Worm (Caenorhabditis elegans): ENCODE data around the gene chdh-1.

chdh-1 gene

DNA sequence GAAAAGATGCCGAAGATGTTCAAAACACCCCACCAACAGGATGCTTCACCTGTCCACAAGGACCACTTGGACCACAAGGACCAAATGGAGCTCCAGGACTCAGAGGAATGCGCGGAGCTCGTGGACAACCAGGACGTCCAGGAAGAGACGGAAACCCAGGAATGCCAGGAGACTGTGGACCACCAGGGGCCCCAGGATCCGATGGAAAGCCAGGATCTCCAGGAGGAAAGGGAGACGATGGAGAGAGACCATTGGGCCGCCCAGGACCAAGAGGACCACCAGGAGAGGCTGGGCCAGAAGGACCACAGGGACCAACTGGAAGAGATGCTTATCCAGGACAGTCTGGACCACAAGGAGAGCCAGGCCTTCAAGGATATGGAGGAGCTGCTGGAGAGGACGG, 34.9 kb upstream of the chdh-1 start:
- no peak for TF ChIP-seq unc-62 (GFP tag; optimal IDR thresholded peaks at IDR 0.05)

DNA sequence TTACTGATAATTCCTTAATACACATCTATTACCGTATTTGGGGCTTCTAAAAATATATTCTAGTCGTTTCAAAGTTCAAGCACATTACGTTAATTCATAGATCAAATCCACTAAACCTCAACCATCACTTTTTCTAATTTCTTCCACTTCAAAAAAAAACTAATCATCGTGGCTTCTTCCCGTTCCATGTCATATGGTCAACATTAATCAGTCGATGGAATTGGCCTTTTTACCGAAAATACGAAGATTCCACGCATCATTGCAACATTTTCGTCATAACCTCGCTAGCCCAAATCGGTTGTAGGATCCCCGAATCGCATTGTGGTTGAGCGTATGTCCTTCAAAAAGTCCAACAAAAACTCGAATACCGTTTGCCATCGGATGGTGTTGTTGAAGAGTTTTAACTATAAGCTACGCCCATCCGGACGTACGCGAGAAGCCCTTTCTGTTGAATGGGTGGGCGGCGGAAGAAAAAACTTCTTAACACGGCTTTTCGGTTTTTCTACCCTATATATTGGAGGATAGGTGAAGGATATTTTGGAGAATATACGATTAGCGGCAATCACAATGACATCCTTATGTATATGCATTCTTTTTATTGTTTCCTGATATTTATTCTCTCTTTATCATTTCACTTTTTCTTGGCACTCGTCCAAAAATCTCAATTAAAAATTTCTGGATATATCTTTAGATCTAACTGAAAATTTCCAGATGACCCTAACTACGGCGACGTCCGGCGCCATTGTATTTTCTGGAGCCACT, 33.8 kb upstream of the chdh-1 start, which contains the start of gene rol-6:
Gene rol-6, plus strand, starts transcription at position 712 of the 762 bp plus-strand sequence.
- TF ChIP-seq unc-62 (GFP tag; optimal IDR thresholded peaks at IDR 0.05) = no peak

- no peak for TF ChIP-seq unc-62 (GFP tag; optimal IDR thresholded peaks at IDR 0.05)
Measured at ce11 chrII:8731736-8732229, 33.1 kb upstream of the chdh-1 start.

DNA sequence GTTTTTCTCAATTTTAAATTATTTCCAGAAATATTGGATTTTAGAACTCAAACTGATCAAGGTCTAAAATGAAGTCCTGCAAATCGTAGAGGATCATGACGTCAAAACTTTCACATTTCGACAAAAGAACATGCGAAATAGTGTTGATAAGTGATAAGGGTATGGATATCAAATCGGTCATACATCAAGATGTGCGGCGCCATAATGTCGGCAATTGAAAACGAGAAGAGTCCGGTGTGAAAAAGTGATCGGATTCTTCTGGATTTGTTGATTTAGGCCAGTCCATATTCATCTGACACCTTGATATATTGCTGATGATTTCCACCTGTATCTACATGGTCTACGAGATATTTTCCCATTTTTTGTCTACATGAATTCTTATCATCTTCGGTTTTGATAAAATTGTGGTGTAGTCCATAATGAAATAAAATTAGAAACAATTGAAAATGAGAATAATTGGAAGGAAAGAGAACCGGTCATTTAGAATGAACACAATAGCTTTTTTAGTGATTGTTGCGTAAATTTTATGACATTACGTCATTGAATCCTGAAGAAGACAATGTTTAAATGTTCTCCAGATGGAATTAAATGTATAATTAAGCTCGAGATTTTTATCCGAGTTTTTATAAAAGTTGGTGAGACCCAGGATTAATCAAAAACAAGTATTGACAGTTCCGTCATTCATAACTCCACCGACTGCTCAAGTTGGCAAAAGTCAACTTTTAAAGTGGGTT, 32.4 kb upstream of the chdh-1 start:
- no peak for TF ChIP-seq unc-62 (GFP tag; optimal IDR thresholded peaks at IDR 0.05)

- no peak for TF ChIP-seq unc-62 (GFP tag; optimal IDR thresholded peaks at IDR 0.05)
Measured at ce11 chrII:8730281-8730680, 31.6 kb upstream of the chdh-1 start.

DNA sequence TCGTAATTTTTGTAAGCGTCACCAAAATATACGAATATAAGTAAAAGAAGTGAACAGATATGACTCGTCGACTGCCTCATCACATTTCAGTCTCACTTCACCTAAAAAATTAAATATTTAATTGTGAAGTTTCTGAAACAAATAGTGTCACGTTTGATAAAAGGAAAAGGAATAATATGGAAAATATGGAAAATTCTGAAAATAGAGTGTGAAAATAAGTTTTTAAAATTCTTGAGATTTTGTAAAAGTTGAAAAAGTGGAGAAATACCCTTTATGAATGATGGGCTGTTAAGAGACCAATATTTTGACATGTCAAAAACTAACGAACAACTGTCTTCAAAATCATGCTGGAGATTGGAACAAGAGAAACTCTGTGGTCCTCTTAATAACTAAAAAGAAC, 28.0 kb upstream of the chdh-1 start, which contains the start of gene T01B7.9:
Gene T01B7.9, minus strand, starts transcription at position 101 of the 400 bp plus-strand sequence.
- no peak for TF ChIP-seq unc-62 (GFP tag; optimal IDR thresholded peaks at IDR 0.05)

DNA sequence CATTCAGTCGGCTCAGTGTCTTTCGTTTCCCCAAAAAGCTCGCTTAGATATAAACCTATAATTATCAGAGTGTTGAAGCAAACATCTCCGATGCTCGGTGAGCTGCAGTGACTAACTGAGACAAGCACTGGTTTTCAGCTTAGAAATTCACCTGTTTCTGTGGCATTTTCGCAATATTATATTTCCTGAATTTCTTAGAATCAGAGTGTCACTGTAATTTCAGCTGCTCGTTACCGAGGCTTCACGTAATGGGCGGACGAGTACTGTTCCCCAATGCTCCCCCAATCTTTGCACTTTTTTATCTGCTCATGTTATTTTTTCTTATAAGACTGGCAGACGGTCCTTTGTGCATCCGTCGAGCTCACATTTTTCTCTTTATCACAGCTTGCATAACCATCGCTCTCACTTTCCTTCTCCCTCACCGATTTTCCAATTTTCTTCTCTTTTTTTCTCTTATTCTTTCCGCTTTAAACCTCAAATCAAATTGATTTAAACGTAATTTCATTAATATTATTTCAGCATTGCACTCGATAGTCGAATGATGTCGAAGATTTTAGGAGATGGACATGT, 23.3 kb upstream of the chdh-1 start, which contains the start of gene trcs-2:
Gene trcs-2, plus strand, starts transcription at position 520 of the 570 bp plus-strand sequence.
- no peak for TF ChIP-seq unc-62 (GFP tag; optimal IDR thresholded peaks at IDR 0.05)

DNA sequence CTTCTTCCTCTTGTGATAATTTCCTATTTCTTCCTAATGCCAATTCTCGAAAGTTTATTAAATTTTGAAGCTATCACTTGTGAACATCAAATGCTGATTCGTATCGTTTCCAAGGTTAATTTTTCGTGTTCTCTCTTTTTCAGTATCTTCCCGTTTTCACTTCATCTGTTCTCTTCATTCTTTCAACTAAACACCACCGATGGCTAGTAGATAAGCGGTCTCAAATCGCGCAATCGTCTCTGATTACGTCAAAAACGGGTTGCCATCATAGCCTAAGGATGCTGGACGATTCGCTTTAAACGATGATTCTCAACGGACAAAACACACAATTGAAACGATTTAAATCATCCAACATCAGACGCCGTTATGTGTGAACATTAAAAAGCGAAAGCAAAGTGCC, 18.9 kb upstream of the chdh-1 start:
- TF ChIP-seq unc-62 (GFP tag; optimal IDR thresholded peaks at IDR 0.05) = no peak

- no peak for TF ChIP-seq unc-62 (GFP tag; optimal IDR thresholded peaks at IDR 0.05)
Measured at ce11 chrII:8716231-8716878, 17.6 kb upstream of the chdh-1 start, which contains the start of the genes cyn-11 and T01B7.5. TSS of gene cyn-11 (minus strand) at chrII:8716281. TSS of gene T01B7.5 (plus strand) at chrII:8716828.

DNA sequence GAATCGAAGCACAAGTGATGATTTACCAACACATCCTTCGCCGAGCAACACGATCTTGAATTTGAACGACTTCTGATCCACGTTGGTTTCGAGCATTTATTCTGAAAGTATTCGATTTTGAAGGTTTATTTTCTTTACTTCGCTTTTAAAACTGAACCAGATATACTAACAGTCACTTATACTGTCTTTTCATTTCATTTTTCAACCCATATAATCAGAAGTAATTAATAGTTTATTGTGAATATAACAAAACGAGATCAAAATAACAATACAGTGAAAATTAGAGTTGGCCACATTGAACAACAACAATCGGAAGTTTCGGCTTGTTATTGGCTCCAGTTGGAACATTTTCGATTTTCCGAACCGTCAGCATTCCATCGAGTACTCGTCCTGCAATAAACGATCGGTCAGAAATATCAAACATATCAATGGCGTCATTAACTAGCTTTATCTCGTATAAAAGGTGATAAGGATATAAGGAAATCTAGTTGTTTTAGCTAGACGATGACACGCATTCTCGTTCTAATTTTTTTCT, 16.3 kb upstream of the chdh-1 start, which contains the start of the genes rab-21 and T01B7.13:
Gene rab-21, minus strand, starts transcription at position 101 of the 535 bp plus-strand sequence.
Gene T01B7.13, plus strand, starts transcription at position 485 of the 535 bp plus-strand sequence.
- no peak for TF ChIP-seq unc-62 (GFP tag; optimal IDR thresholded peaks at IDR 0.05)

DNA sequence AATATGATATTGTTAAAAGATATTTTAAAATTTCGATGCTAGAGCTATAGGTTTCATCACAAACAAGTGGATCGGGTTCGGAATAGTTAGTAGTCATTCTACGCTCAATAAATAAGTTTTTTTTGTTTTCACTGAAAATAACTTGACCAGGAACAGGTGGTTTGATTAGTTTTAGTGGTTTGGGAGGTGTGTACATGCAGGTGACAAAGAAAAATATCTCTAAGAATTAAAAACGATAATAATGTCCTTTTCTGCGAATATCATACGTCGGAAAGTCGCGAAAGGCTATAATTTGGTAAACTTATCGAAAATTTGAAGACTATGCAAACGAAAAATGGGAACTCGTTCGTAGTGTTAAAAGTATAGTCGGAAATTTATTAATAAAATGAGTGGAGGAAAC, 11.6 kb upstream of the chdh-1 start, which contains the start of gene srg-15:
Gene srg-15, minus strand, starts transcription at position 101 of the 400 bp plus-strand sequence.
- no peak for TF ChIP-seq unc-62 (GFP tag; optimal IDR thresholded peaks at IDR 0.05)

DNA sequence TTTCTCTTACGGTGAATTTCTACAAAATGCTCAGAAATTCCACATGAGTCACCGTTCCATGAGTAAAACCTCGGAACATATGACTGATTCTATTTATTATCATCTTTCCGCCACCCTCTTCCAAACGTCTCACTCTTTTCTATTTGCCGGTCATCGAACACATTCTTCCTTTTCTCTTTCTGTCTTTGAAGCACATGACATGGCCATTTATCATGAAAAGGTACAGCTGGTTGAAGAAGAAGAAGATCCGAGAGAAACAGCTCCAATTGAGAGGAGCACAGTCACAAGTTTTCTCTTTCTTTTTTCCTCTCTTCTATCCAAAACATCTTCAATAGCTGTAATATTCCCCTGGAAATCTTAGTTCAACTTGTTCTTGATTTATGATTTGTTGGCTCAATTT, 8.3 kb upstream of the chdh-1 start, which contains the start of gene cup-16:
Gene cup-16, plus strand, starts transcription at position 132 of the 400 bp plus-strand sequence.
- no peak for TF ChIP-seq unc-62 (GFP tag; optimal IDR thresholded peaks at IDR 0.05)

- no peak for TF ChIP-seq unc-62 (GFP tag; optimal IDR thresholded peaks at IDR 0.05)
Measured at ce11 chrII:8704413-8704874, 5.7 kb upstream of the chdh-1 start, which contains the start of gene prx-5. TSS of gene prx-5 (plus strand) at chrII:8704824.

DNA sequence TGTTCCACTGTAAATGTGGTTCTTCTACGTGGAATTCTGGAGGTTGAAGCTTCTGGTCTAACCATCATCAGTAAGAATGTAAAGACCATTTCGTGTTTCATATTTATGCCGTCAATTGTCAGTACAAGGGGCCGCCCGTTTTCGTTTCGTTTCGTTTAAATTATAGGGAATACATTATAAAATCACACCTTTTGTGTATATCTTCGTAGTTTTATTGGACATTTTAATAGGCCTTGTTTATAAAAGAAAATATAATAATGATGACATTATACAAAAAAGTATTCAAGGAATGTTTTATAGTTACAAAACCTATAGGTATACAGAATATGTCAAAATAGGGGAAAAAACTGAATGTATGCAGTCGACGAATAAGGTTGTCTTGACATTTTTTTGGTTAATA, 5.0 kb upstream of the chdh-1 start, which contains the start of gene ceh-7:
Gene ceh-7, minus strand, starts transcription at position 101 of the 400 bp plus-strand sequence.
- no peak for TF ChIP-seq unc-62 (GFP tag; optimal IDR thresholded peaks at IDR 0.05)
